Worm (Caenorhabditis elegans): Measurements from ENCODE around the gene gei-15.

DNA sequence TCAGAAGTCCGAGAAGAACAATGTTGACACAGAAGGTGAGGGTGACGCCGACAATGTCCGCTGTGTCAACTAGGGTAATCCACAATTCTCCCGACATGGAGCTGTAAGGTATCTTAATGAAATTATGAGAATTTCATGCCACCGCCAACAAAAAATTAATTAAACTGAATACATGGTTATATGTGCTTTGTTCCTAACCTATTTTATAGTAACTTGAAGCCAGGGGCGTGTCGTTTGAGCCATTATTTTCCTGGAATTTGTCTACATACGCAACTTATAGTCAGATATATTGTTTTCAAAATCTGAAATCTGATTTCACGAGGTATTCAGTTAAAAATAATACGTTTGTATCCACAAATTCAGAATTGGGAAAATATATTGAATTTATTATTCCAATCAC lies 42.8 kb upstream of the gei-15 start, which contains the start of gene odr-10:
- TF ChIP-seq blmp-1 (tag; optimal IDR thresholded peaks at IDR 0.05) (no peak), nhr-12 (tag; optimal IDR thresholded peaks at IDR 0.05) (no peak), nhr-237 (tag; optimal IDR thresholded peaks at IDR 0.05) (no peak), efl-1 (optimal IDR thresholded peaks at IDR 0.05) (no peak), efl-1 (GFP tag; optimal IDR thresholded peaks at IDR 0.05 in 1 of 2) (no peak)
